Worm (Caenorhabditis elegans) whole organism, L4/young adult: ENCODE data around the gene kcc-1.

Source experiments
- W03F9.2 ChIP-seq: fragments of 150-350 bp; optimal IDR thresholded peaks from 2 replicates; lab custom pipeline; 2014; ENCODE audit warnings: missing biosample characterization, missing genetic modification characterization
- dao-5 ChIP-seq: sonication (generic microtip); optimal IDR thresholded peaks from 2 replicates; lab custom pipeline; 2016; ENCODE audit warnings: missing genotype, missing genetic modification characterization, moderate library complexity, missing compliant biosample characterization
- him-1 ChIP-seq: sonication (generic microtip); optimal IDR thresholded peaks from 2 replicates; lab custom pipeline; 2016; ENCODE audit warnings: missing genotype, missing genetic modification reagents, missing genetic modification characterization, missing compliant biosample characterization

ce11 chrIV:7233566-7234014 lies 27.5 kb downstream of the kcc-1 start:
- TF ChIP-seq W03F9.2 (no peak), him-1 (tag; lab: Kevin White, UChicago) (no peak), dao-5 (tag; lab: Kevin White, UChicago) (no peak)
